Worm (Caenorhabditis elegans) whole organism, young adult: Measurements from ENCODE around the gene F10A3.17.

Experiments
- B0336.3 ChIP-seq: fragments of 200-800 bp; sonication (Bioruptor generic); IDR thresholded peaks from 2 replicates; pipeline ENCODE4 v1.3.6; 2022; ENCODE audit warnings: missing genetic modification characterization, missing compliant biosample characterization
- D2030.7 ChIP-seq: fragments of 200-800 bp; sonication (Bioruptor generic); IDR thresholded peaks from 2 replicates; pipeline ENCODE4 v1.3.6; 2022; ENCODE audit warnings: missing genetic modification reagents, missing genetic modification characterization, missing compliant biosample characterization
- F22D6.2 ChIP-seq: sonication (generic microtip); optimal IDR thresholded peaks from 2 replicates; lab custom pipeline; 2016; ENCODE audit warnings: mild to moderate bottlenecking, missing genetic modification characterization, missing compliant biosample characterization
- F23B12.7 ChIP-seq: sonication (generic microtip); optimal IDR thresholded peaks from 2 replicates; lab custom pipeline; 2017; ENCODE audit warnings: missing genetic modification characterization, mild to moderate bottlenecking, missing compliant biosample characterization, antibody characterized with exemption, moderate library complexity; ENCODE audit not compliant: insufficient read depth
- F33H1.4 ChIP-seq: fragments of 200-800 bp; sonication (Bioruptor generic); IDR thresholded peaks from 2 replicates; pipeline ENCODE4 v1.3.6; 2022; ENCODE audit warnings: missing genetic modification reagents, missing genetic modification characterization, missing compliant biosample characterization
- F49E8.2 ChIP-seq: sonication (generic microtip); optimal IDR thresholded peaks from 3 replicates; lab custom pipeline; 2017; ENCODE audit warnings: missing genetic modification characterization, mild to moderate bottlenecking, missing compliant biosample characterization, antibody characterized with exemption, moderate library complexity; ENCODE audit not compliant: insufficient read depth
- F57C9.4 ChIP-seq: sonication (generic microtip); optimal IDR thresholded peaks from 2 replicates; lab custom pipeline; 2017; ENCODE audit warnings: mild to moderate bottlenecking, missing genetic modification characterization, missing compliant biosample characterization
- T07F8.4 ChIP-seq: sonication (generic microtip); optimal IDR thresholded peaks from 2 replicates; lab custom pipeline; 2016; ENCODE audit warnings: mild to moderate bottlenecking, missing genetic modification characterization, moderate library complexity, missing compliant biosample characterization
- Y53F4B.3 ChIP-seq: fragments of 200-800 bp; sonication (Bioruptor generic); IDR thresholded peaks from 2 replicates; pipeline ENCODE4 v1.3.6; 2022; ENCODE audit warnings: missing genetic modification reagents, missing genetic modification characterization, missing compliant biosample characterization
- Y53G8AR.9 ChIP-seq: fragments of 200-800 bp; sonication (Bioruptor generic); conservative IDR thresholded peaks from 2 replicates; pipeline ENCODE4 v1.3.6; 2022; ENCODE audit warnings: missing genetic modification reagents, missing genetic modification characterization, missing compliant biosample characterization
- Y95B8A.8 ChIP-seq: fragments of 200-800 bp; sonication (Bioruptor generic); IDR thresholded peaks from 2 replicates; pipeline ENCODE4 v1.3.6; 2022; ENCODE audit warnings: missing genetic modification reagents, missing genetic modification characterization, missing compliant biosample characterization
- ZK185.1 ChIP-seq: sonication (generic microtip); optimal IDR thresholded peaks from 2 replicates; lab custom pipeline; 2016; ENCODE audit warnings: mild to moderate bottlenecking, missing genetic modification characterization, missing compliant biosample characterization; ENCODE audit not compliant: poor library complexity, severe bottlenecking
- akir-1 ChIP-seq: fragments of 200-800 bp; sonication (Bioruptor generic); optimal IDR thresholded peaks from 2 replicates; lab custom pipeline; 2018; ENCODE audit warnings: mild to moderate bottlenecking, missing genetic modification characterization, moderate library complexity, missing compliant biosample characterization
- cebp-1 ChIP-seq, 2 experiments: fragments of 200-800 bp in 1 of 2; sonication (Bioruptor generic) in 1 of 2; sonication (generic microtip) in 1 of 2; IDR thresholded peaks in 1 of 2; optimal IDR thresholded peaks in 1 of 2; 2 replicates each; pipeline versions ENCODE4 v1.3.6 to Lab custom; 2017 to 2022; ENCODE audit warnings: missing compliant biosample characterization in 2 of 2, missing genetic modification characterization in 2 of 2, mild to moderate bottlenecking in 1 of 2, missing genetic modification reagents in 1 of 2, moderate library complexity in 1 of 2
- ceh-27 ChIP-seq: fragments of 200-800 bp; sonication (Bioruptor generic); optimal IDR thresholded peaks from 2 replicates; lab custom pipeline; 2018; ENCODE audit warnings: mild to moderate bottlenecking, missing genetic modification characterization, moderate library complexity, missing compliant biosample characterization
- ceh-40 ChIP-seq: fragments of 200-800 bp; sonication (Bioruptor generic); IDR thresholded peaks from 2 replicates; pipeline ENCODE4 v1.3.6; 2022; ENCODE audit warnings: missing genetic modification characterization, missing compliant biosample characterization
- chd-7 ChIP-seq: sonication (generic microtip); optimal IDR thresholded peaks from 2 replicates; lab custom pipeline; 2016; ENCODE audit warnings: mild to moderate bottlenecking, missing genetic modification characterization, moderate library complexity, missing compliant biosample characterization
- egl-18 ChIP-seq: fragments of 200-800 bp; sonication (Bioruptor generic); IDR thresholded peaks from 2 replicates; pipeline ENCODE4 v1.3.6; 2022; ENCODE audit warnings: missing genetic modification reagents, missing genetic modification characterization, missing compliant biosample characterization
- egl-44 ChIP-seq: fragments of 200-800 bp; sonication (Bioruptor generic); IDR thresholded peaks from 2 replicates; pipeline ENCODE4 v1.3.6; 2022; ENCODE audit warnings: missing genetic modification reagents, missing genetic modification characterization, missing compliant biosample characterization
- gei-17 ChIP-seq: fragments of 200-800 bp; sonication (Bioruptor generic); optimal IDR thresholded peaks from 2 replicates; lab custom pipeline; 2018; ENCODE audit warnings: mild to moderate bottlenecking, missing genetic modification characterization, missing compliant biosample characterization
- hlh-12 ChIP-seq: sonication (generic microtip); optimal IDR thresholded peaks from 2 replicates; lab custom pipeline; 2016; ENCODE audit warnings: missing genetic modification characterization, missing compliant biosample characterization
- hmg-20 ChIP-seq: fragments of 200-800 bp; sonication (Bioruptor generic); IDR thresholded peaks from 2 replicates; pipeline ENCODE4 v1.3.6; 2022; ENCODE audit warnings: missing genetic modification reagents, missing genetic modification characterization, missing compliant biosample characterization
- hsf-1 ChIP-seq: fragments of 200-800 bp; sonication (Bioruptor generic); IDR thresholded peaks from 2 replicates; pipeline ENCODE4 v1.3.6; 2022; ENCODE audit warnings: missing genetic modification reagents, missing genetic modification characterization, missing compliant biosample characterization
- let-526 ChIP-seq: fragments of 200-800 bp; sonication (Bioruptor generic); IDR thresholded peaks from 2 replicates; pipeline ENCODE4 v1.3.6; 2022; ENCODE audit warnings: missing genetic modification reagents, missing genetic modification characterization, missing compliant biosample characterization
- lsy-27 ChIP-seq: sonication (generic microtip); optimal IDR thresholded peaks from 2 replicates; lab custom pipeline; 2017; ENCODE audit warnings: missing genetic modification characterization, mild to moderate bottlenecking, missing compliant biosample characterization, antibody characterized with exemption, missing genotype, borderline replicate concordance; ENCODE audit not compliant: insufficient read depth
- madf-6 ChIP-seq: fragments of 200-800 bp; sonication (Bioruptor generic); IDR thresholded peaks from 2 replicates; pipeline ENCODE4 v1.3.6; 2022; ENCODE audit warnings: missing genetic modification reagents, missing genetic modification characterization, missing compliant biosample characterization
- nfya-1 ChIP-seq: sonication (generic microtip); optimal IDR thresholded peaks from 2 replicates; lab custom pipeline; 2017; ENCODE audit warnings: antibody characterized with exemption, missing compliant biosample characterization, missing genetic modification characterization, borderline replicate concordance; ENCODE audit not compliant: insufficient read depth
- nfya-2 ChIP-seq: fragments of 200-800 bp; sonication (Bioruptor generic); IDR thresholded peaks from 2 replicates; pipeline ENCODE4 v1.3.6; 2022; ENCODE audit warnings: missing genetic modification reagents, missing genetic modification characterization, missing compliant biosample characterization
- nfyb-1 ChIP-seq: fragments of 200-800 bp; sonication (Bioruptor generic); IDR thresholded peaks from 2 replicates; pipeline ENCODE4 v1.3.6; 2022; ENCODE audit warnings: missing genetic modification reagents, missing genetic modification characterization, missing compliant biosample characterization
- pbrm-1 ChIP-seq: fragments of 200-800 bp; sonication (Bioruptor generic); IDR thresholded peaks from 2 replicates; pipeline ENCODE4 v1.3.6; 2022; ENCODE audit warnings: missing genetic modification reagents, missing genetic modification characterization, missing compliant biosample characterization
- repo-1 ChIP-seq: sonication (generic microtip); optimal IDR thresholded peaks from 2 replicates; lab custom pipeline; 2017; ENCODE audit warnings: mild to moderate bottlenecking, missing genetic modification characterization, missing compliant biosample characterization
- rpc-1 ChIP-seq, 2 experiments: fragments of 150-350 bp in 1 of 2; sonication (generic microtip) in 1 of 2; optimal IDR thresholded peaks; 2 replicates each; lab custom pipeline; 2014 to 2018; ENCODE audit warnings: missing biosample characterization in 1 of 2, missing genetic modification characterization in 1 of 2, missing genetic modification reagents in 1 of 2, missing genotype in 1 of 2
- snpc-1.1 ChIP-seq: sonication (generic microtip); optimal IDR thresholded peaks from 2 replicates; lab custom pipeline; 2017; ENCODE audit warnings: missing genetic modification characterization, mild to moderate bottlenecking, missing compliant biosample characterization, antibody characterized with exemption, moderate library complexity, missing genotype, missing genetic modification reagents; ENCODE audit not compliant: insufficient read depth
- sptf-2 ChIP-seq: fragments of 200-800 bp; sonication (Bioruptor generic); optimal IDR thresholded peaks from 2 replicates; lab custom pipeline; 2018; ENCODE audit warnings: mild to moderate bottlenecking, missing genetic modification characterization, missing compliant biosample characterization
- tbx-9 ChIP-seq: sonication (generic microtip); optimal IDR thresholded peaks from 2 replicates; lab custom pipeline; 2016; ENCODE audit warnings: borderline replicate concordance, missing genetic modification characterization, inconsistent platforms, missing compliant biosample characterization
- unc-130 ChIP-seq: sonication (generic microtip); optimal IDR thresholded peaks from 2 replicates; lab custom pipeline; 2016; ENCODE audit warnings: missing genetic modification reagents, missing genetic modification characterization, missing compliant biosample characterization
- ztf-25 ChIP-seq: fragments of 200-800 bp; sonication (Bioruptor generic); IDR thresholded peaks from 2 replicates; pipeline ENCODE4 v1.3.6; 2022; ENCODE audit warnings: missing genetic modification reagents, missing genetic modification characterization, missing compliant biosample characterization
- ztf-6 ChIP-seq: fragments of 200-800 bp; sonication (Bioruptor generic); IDR thresholded peaks from 2 replicates; pipeline ENCODE4 v1.3.6; 2022; ENCODE audit warnings: missing genetic modification reagents, missing genetic modification characterization, missing compliant biosample characterization

Gene F10A3.17

ce11 chrV:16198016-16198415, 38.5 kb upstream of the F10A3.17 start, which contains the start of gene F11A5.5:
Gene F11A5.5 (plus strand): TSS chrV:16198316.
- TF ChIP-seq F33H1.4 (GFP tag; lab: Robert Waterston, UW) = no peak
- no peak for TF ChIP-seq chd-7 (tag; lab: Kevin White, UChicago)
- no peak for TF ChIP-seq hsf-1 (GFP tag; lab: Robert Waterston, UW)
- TF ChIP-seq F57C9.4 (tag; lab: Kevin White, UChicago) = no peak
- no peak for TF ChIP-seq egl-18 (GFP tag; lab: Robert Waterston, UW)
- TF ChIP-seq madf-6 (GFP tag; lab: Robert Waterston, UW) = no peak
- no peak for TF ChIP-seq hlh-12
- TF ChIP-seq T07F8.4 (tag; lab: Kevin White, UChicago) = no peak
- TF ChIP-seq ZK185.1 (tag; lab: Kevin White, UChicago) = no peak
- no peak for TF ChIP-seq B0336.3
- TF ChIP-seq gei-17 (GFP tag; lab: Kevin White, UChicago) = no peak
- TF ChIP-seq rpc-1 (optimal IDR thresholded peaks at IDR 0.05; lab: Kevin White, UChicago) = no peak
- no peak for TF ChIP-seq rpc-1 (tag; optimal IDR thresholded peaks at IDR 0.05; lab: Kevin White, UChicago)
- TF ChIP-seq F22D6.2 = no peak
- no peak for TF ChIP-seq Y53F4B.3 (GFP tag; lab: Robert Waterston, UW)

ce11 chrV:16195379-16195778, 35.9 kb upstream of the F10A3.17 start, which contains the start of gene rabr-3:
Gene rabr-3 (plus strand): TSS chrV:16195679.
- TF ChIP-seq Y95B8A.8 (GFP tag; lab: Robert Waterston, UW) (no peak), Y53G8AR.9 (no peak), hmg-20 (GFP tag; lab: Robert Waterston, UW) (no peak), nfyb-1 (GFP tag; lab: Robert Waterston, UW) (no peak), egl-44 (GFP tag; lab: Robert Waterston, UW) (no peak), nfya-2 (no peak), cebp-1 (GFP tag; IDR thresholded peaks at IDR 0.05; lab: Robert Waterston, UW) (no peak), cebp-1 (tag; optimal IDR thresholded peaks at IDR 0.05; lab: Kevin White, UChicago) (no peak), snpc-1.1 (tag; lab: Kevin White, UChicago) (no peak)
- TF ChIP-seq, all 124 proteins: peak for 0

- TF ChIP-seq snpc-1.1 (tag; lab: Kevin White, UChicago) (no peak), sptf-2 (GFP tag; lab: Kevin White, UChicago) (no peak), ztf-25 (GFP tag; lab: Robert Waterston, UW) (no peak), repo-1 (tag; lab: Kevin White, UChicago) (no peak), lsy-27 (tag; lab: Kevin White, UChicago) (no peak), D2030.7 (GFP tag; lab: Robert Waterston, UW) (no peak), ztf-6 (no peak), F23B12.7 (tag; lab: Kevin White, UChicago) (no peak), T07F8.4 (tag; lab: Kevin White, UChicago) (no peak), pbrm-1 (no peak), ceh-27 (no peak), F49E8.2 (no peak), akir-1 (GFP tag; lab: Kevin White, UChicago) (no peak), let-526 (GFP tag; lab: Robert Waterston, UW) (no peak), tbx-9 (tag; lab: Kevin White, UChicago) (no peak), nfya-1 (tag; lab: Kevin White, UChicago) (no peak), unc-130 (GFP tag; lab: Kevin White, UChicago) (no peak), ceh-40 (GFP tag; lab: Robert Waterston, UW) (no peak)
- TF ChIP-seq, all 124 proteins: peak for 0
Observed at ce11 chrV:16194639-16195038, 35.1 kb upstream of the F10A3.17 start, which contains the start of gene rabr-4. Gene rabr-4 (plus strand): TSS chrV:16194939.
